Fruit fly (Drosophila melanogaster) whole organism, embryonic: ENCODE results near the gene CG9338.
A peak's percentile ranks its signal among the peaks of the same experiment; 100 is the strongest.

ENCODE experiments used
- CG10462 ChIP-seq: fragments of 200-800 bp; sonication (Bioruptor generic); optimal IDR thresholded peaks from 2 replicates; lab custom pipeline; 2016; ENCODE audit warnings: missing biosample characterization, missing genetic modification characterization
- CG11093 ChIP-seq: fragments of 200-800 bp; sonication (Bioruptor generic); IDR thresholded peaks from 3 replicates; pipeline ENCODE4 v1.3.6; 2022; ENCODE audit warnings: missing biosample characterization, missing genetic modification characterization
- CG11398 ChIP-seq: fragments of 200-800 bp; sonication (Bioruptor generic); optimal IDR thresholded peaks from 2 replicates; lab custom pipeline; 2016; ENCODE audit warnings: missing biosample characterization, missing genetic modification characterization
- CG11456 ChIP-seq: fragments of 200-800 bp; sonication (Bioruptor generic); IDR thresholded peaks from 3 replicates; pipeline ENCODE4 v1.3.6; 2022; ENCODE audit warnings: missing biosample characterization, missing genetic modification characterization
- CG11695 ChIP-seq: fragments of 200-800 bp; sonication (Bioruptor generic); IDR thresholded peaks from 3 replicates; pipeline ENCODE4 v1.3.6; 2022; ENCODE audit warnings: missing biosample characterization, missing genetic modification characterization
- CG1233 ChIP-seq: fragments of 200-800 bp; sonication (Bioruptor generic); optimal IDR thresholded peaks from 4 replicates; lab custom pipeline; 2018; ENCODE audit warnings: missing biosample characterization, mild to moderate bottlenecking, missing genetic modification characterization
- CG13123 ChIP-seq: fragments of 200-800 bp; sonication (Bioruptor generic); optimal IDR thresholded peaks from 2 replicates; lab custom pipeline; 2016; ENCODE audit warnings: missing biosample characterization, missing genetic modification characterization
- CG15514 ChIP-seq: fragments of 200-800 bp; sonication (Bioruptor generic); optimal IDR thresholded peaks from 3 replicates; lab custom pipeline; 2017; ENCODE audit warnings: missing biosample characterization, missing genetic modification characterization, mild to moderate bottlenecking, moderate library complexity, missing genetic modification reagents
- CG15696 ChIP-seq: fragments of 200-800 bp; sonication (Bioruptor generic); optimal IDR thresholded peaks from 2 replicates; lab custom pipeline; 2019; ENCODE audit warnings: missing biosample characterization, mild to moderate bottlenecking, missing genetic modification characterization, moderate library complexity
- CG2199 ChIP-seq: fragments of 200-800 bp; sonication (Bioruptor generic); IDR thresholded peaks from 3 replicates; pipeline ENCODE4 v1.3.6; 2022; ENCODE audit warnings: missing biosample characterization, missing genetic modification characterization
- CG4282 ChIP-seq: fragments of 200-800 bp; sonication (Bioruptor generic); optimal IDR thresholded peaks from 2 replicates; lab custom pipeline; 2016; ENCODE audit warnings: missing biosample characterization, missing genetic modification characterization
- CG4360 ChIP-seq: fragments of 200-800 bp; sonication (Bioruptor generic); IDR thresholded peaks from 2 replicates; pipeline ENCODE4 v1.3.6; 2022; ENCODE audit warnings: missing biosample characterization, missing genetic modification characterization
- CG4617 ChIP-seq: fragments of 200-800 bp; sonication (Bioruptor generic); optimal IDR thresholded peaks from 3 replicates; lab custom pipeline; 2016; ENCODE audit warnings: missing biosample characterization, missing genetic modification characterization, borderline replicate concordance
- CG6272 ChIP-seq: fragments of 200-800 bp; sonication (Bioruptor generic); IDR thresholded peaks from 2 replicates; pipeline ENCODE4 v1.3.6; 2022; ENCODE audit warnings: missing biosample characterization, missing genetic modification characterization
- CG6654 ChIP-seq: fragments of 200-800 bp; sonication (Bioruptor generic); optimal IDR thresholded peaks from 2 replicates; lab custom pipeline; 2017; ENCODE audit warnings: missing biosample characterization, mild to moderate bottlenecking, missing genetic modification characterization
- CG8944 ChIP-seq: fragments of 200-800 bp; sonication (Bioruptor generic); optimal IDR thresholded peaks from 3 replicates; lab custom pipeline; 2016; ENCODE audit warnings: missing biosample characterization, missing genetic modification characterization
- CG9797 ChIP-seq: fragments of 200-800 bp; sonication (Bioruptor generic); optimal IDR thresholded peaks from 3 replicates; lab custom pipeline; 2018; ENCODE audit warnings: missing biosample characterization, mild to moderate bottlenecking, missing genetic modification characterization
- CG9932 ChIP-seq: fragments of 200-800 bp; sonication (Bioruptor generic); IDR thresholded peaks from 2 replicates; pipeline ENCODE4 v1.3.6; 2022; ENCODE audit warnings: missing biosample characterization, missing genetic modification characterization
- D19B ChIP-seq: fragments of 200-800 bp; sonication (Bioruptor generic); optimal IDR thresholded peaks from 2 replicates; lab custom pipeline; 2017; ENCODE audit warnings: missing biosample characterization, mild to moderate bottlenecking, missing genetic modification characterization
- Dp ChIP-seq: fragments of 200-800 bp; sonication (Bioruptor generic); optimal IDR thresholded peaks from 2 replicates; lab custom pipeline; 2018; ENCODE audit warnings: missing biosample characterization, mild to moderate bottlenecking, missing genetic modification characterization, moderate library complexity
- Dref ChIP-seq: fragments of 200-800 bp; sonication (Bioruptor generic); IDR thresholded peaks from 2 replicates; pipeline ENCODE4 v1.3.6; 2022; ENCODE audit warnings: missing biosample characterization, missing genetic modification characterization
- Fer3 ChIP-seq: fragments of 200-800 bp; sonication (Bioruptor generic); optimal IDR thresholded peaks from 2 replicates; lab custom pipeline; 2018; ENCODE audit warnings: missing biosample characterization, mild to moderate bottlenecking, missing genetic modification characterization, moderate library complexity
- H15 ChIP-seq: fragments of 200-800 bp; sonication (Bioruptor generic); IDR thresholded peaks from 3 replicates; pipeline ENCODE4 v1.3.6; 2022; ENCODE audit warnings: missing biosample characterization, missing genetic modification characterization
- Kr ChIP-seq: fragments of 200-800 bp; sonication (Bioruptor generic); optimal IDR thresholded peaks from 2 replicates; lab custom pipeline; 2017; ENCODE audit warnings: missing biosample characterization, mild to moderate bottlenecking, missing genetic modification characterization
- Mad ChIP-seq: fragments of 200-800 bp; sonication (Bioruptor generic); optimal IDR thresholded peaks from 2 replicates; lab custom pipeline; 2016; ENCODE audit warnings: missing biosample characterization, missing genetic modification characterization
- NK7.1 ChIP-seq: fragments of 200-800 bp; sonication (Bioruptor generic); optimal IDR thresholded peaks from 3 replicates; lab custom pipeline; 2016; ENCODE audit warnings: missing biosample characterization, missing genetic modification characterization
- Neu2 ChIP-seq: fragments of 200-800 bp; sonication (Bioruptor generic); optimal IDR thresholded peaks from 3 replicates; lab custom pipeline; 2016; ENCODE audit warnings: missing biosample characterization, missing genetic modification characterization, borderline replicate concordance
- Nf-YB ChIP-seq: fragments of 200-800 bp; sonication (Bioruptor generic); optimal IDR thresholded peaks from 3 replicates; lab custom pipeline; 2019; ENCODE audit warnings: missing biosample characterization, mild to moderate bottlenecking, missing genetic modification characterization, moderate library complexity
- Optix ChIP-seq: fragments of 200-800 bp; sonication (Bioruptor generic); IDR thresholded peaks from 3 replicates; pipeline ENCODE4 v1.3.6; 2022; ENCODE audit warnings: missing biosample characterization, missing genetic modification characterization
- Pdp1 ChIP-seq, 2 experiments: fragments of 200-800 bp; sonication (Bioruptor generic); optimal IDR thresholded peaks; 3 replicates each; lab custom pipeline; 2016; ENCODE audit warnings: missing biosample characterization in 2 of 2, missing genetic modification characterization in 2 of 2, mild to moderate bottlenecking in 1 of 2, moderate library complexity in 1 of 2
- Sox100B ChIP-seq: fragments of 200-800 bp; sonication (Bioruptor generic); optimal IDR thresholded peaks from 3 replicates; lab custom pipeline; 2018; ENCODE audit warnings: missing biosample characterization, mild to moderate bottlenecking, missing genetic modification characterization
- Sry-β ChIP-seq: fragments of 200-800 bp; sonication (Bioruptor generic); optimal IDR thresholded peaks from 2 replicates; lab custom pipeline; 2018; ENCODE audit warnings: missing biosample characterization, mild to moderate bottlenecking, missing genetic modification characterization, moderate library complexity
- bigmax ChIP-seq: fragments of 200-800 bp; sonication (Bioruptor generic); optimal IDR thresholded peaks from 2 replicates; lab custom pipeline; 2018; ENCODE audit warnings: missing biosample characterization, mild to moderate bottlenecking, missing genetic modification characterization
- corto ChIP-seq: fragments of 200-800 bp; sonication (Bioruptor generic); optimal IDR thresholded peaks from 2 replicates; lab custom pipeline; 2016; ENCODE audit warnings: missing biosample characterization, mild to moderate bottlenecking, missing genetic modification characterization, moderate library complexity
- en ChIP-seq: fragments of 200-800 bp; sonication (Bioruptor generic); optimal IDR thresholded peaks from 2 replicates; lab custom pipeline; 2016; ENCODE audit warnings: missing biosample characterization, missing genetic modification characterization
- ftz-f1 ChIP-seq: fragments of 200-800 bp; sonication (Bioruptor generic); optimal IDR thresholded peaks from 2 replicates; lab custom pipeline; 2016; ENCODE audit warnings: missing biosample characterization, missing genetic modification characterization
- gro ChIP-seq: fragments of 200-800 bp; sonication (Bioruptor generic); optimal IDR thresholded peaks from 2 replicates; lab custom pipeline; 2016; ENCODE audit warnings: missing biosample characterization, missing genetic modification characterization
- gsb-n ChIP-seq: fragments of 200-800 bp; sonication (Bioruptor generic); optimal IDR thresholded peaks from 3 replicates; lab custom pipeline; 2018; ENCODE audit warnings: missing biosample characterization, mild to moderate bottlenecking, missing genetic modification characterization
- hth ChIP-seq: fragments of >200 bp; optimal IDR thresholded peaks from 2 replicates; lab custom pipeline; 2017; ENCODE audit warnings: inconsistent platforms
- inv ChIP-seq: fragments of 200-800 bp; sonication (Bioruptor generic); IDR thresholded peaks from 2 replicates; pipeline ENCODE4 v1.3.6; 2022; ENCODE audit warnings: missing biosample characterization, missing genetic modification characterization; ENCODE audit not compliant: partially characterized antibody
- lab ChIP-seq: fragments of 200-800 bp; sonication (Bioruptor generic); optimal IDR thresholded peaks from 3 replicates; lab custom pipeline; 2017; ENCODE audit warnings: missing biosample characterization, missing genetic modification characterization, mild to moderate bottlenecking, moderate library complexity, missing genetic modification reagents
- p53 ChIP-seq: fragments of 200-800 bp; sonication (Bioruptor generic); optimal IDR thresholded peaks from 2 replicates; lab custom pipeline; 2016; ENCODE audit warnings: missing biosample characterization, missing genetic modification characterization
- pfk ChIP-seq: fragments of 200-800 bp; sonication (Bioruptor generic); optimal IDR thresholded peaks from 2 replicates; lab custom pipeline; 2018; ENCODE audit warnings: missing biosample characterization, mild to moderate bottlenecking, missing genetic modification characterization, moderate library complexity
- row ChIP-seq: fragments of 200-800 bp; sonication (Bioruptor generic); IDR thresholded peaks from 3 replicates; pipeline ENCODE4 v1.3.6; 2022; ENCODE audit warnings: missing biosample characterization, missing genetic modification characterization
- run ChIP-seq: fragments of 200-800 bp; sonication (Bioruptor generic); optimal IDR thresholded peaks from 3 replicates; lab custom pipeline; 2018; ENCODE audit warnings: missing biosample characterization, mild to moderate bottlenecking, missing genetic modification characterization
- sc ChIP-seq, 3 experiments: fragments of >200 bp in 2 of 3; fragments of 200-800 bp in 1 of 3; sonication (Bioruptor generic) in 1 of 3; optimal IDR thresholded peaks; 2 replicates in 2 of 3; 3 replicates in 1 of 3; lab custom pipeline; 2017; ENCODE audit warnings: mild to moderate bottlenecking in 1 of 3, missing biosample characterization in 1 of 3, missing genetic modification characterization in 1 of 3, missing genetic modification reagents in 1 of 3
- seq ChIP-seq: fragments of 200-800 bp; sonication (Bioruptor generic); IDR thresholded peaks from 2 replicates; pipeline ENCODE4 v1.3.6; 2022; ENCODE audit warnings: missing biosample characterization, missing genetic modification characterization
- sima ChIP-seq: fragments of 200-800 bp; sonication (Bioruptor generic); optimal IDR thresholded peaks from 2 replicates; lab custom pipeline; 2016; ENCODE audit warnings: missing biosample characterization, missing genetic modification characterization
- tin ChIP-seq: fragments of 200-800 bp; sonication (Bioruptor generic); optimal IDR thresholded peaks from 3 replicates; lab custom pipeline; 2016; ENCODE audit warnings: missing biosample characterization, missing genetic modification characterization
- toy ChIP-seq: fragments of 200-800 bp; sonication (Bioruptor generic); IDR thresholded peaks from 2 replicates; pipeline ENCODE4 v1.3.6; 2022; ENCODE audit warnings: missing biosample characterization, missing genetic modification characterization
- zen2 ChIP-seq: fragments of 200-800 bp; sonication (Bioruptor generic); IDR thresholded peaks from 3 replicates; pipeline ENCODE4 v1.3.6; 2022; ENCODE audit warnings: missing biosample characterization, missing genetic modification characterization; ENCODE audit not compliant: partially characterized antibody

Gene CG9338

dm6 chr2L:20911374-20911773 lies 46.4 kb downstream of the CG9338 start (continued):
- TF ChIP-seq CG6654 = no peak
- TF ChIP-seq tin (GFP tag; lab: Kevin White, UChicago) = no peak
- TF ChIP-seq lab (GFP tag; lab: Kevin White, UChicago) = peak; percentile 78
- no peak for TF ChIP-seq p53 (GFP tag; lab: Kevin White, UChicago)
- TF ChIP-seq CG8944 (GFP tag; lab: Kevin White, UChicago) = no peak
- peak in 1 of 2 experiments; percentile 80 for TF ChIP-seq Pdp1 (GFP tag; optimal IDR thresholded peaks at IDR 0.05; lab: Kevin White, UChicago)
- no peak for TF ChIP-seq Optix
- no peak for TF ChIP-seq row (GFP tag; lab: Robert Waterston, UW)
- TF ChIP-seq Sox100B (GFP tag; lab: Kevin White, UChicago) = peak; percentile 8
- TF ChIP-seq CG6272 (GFP tag; lab: Robert Waterston, UW) = no peak
- TF ChIP-seq CG11398 (GFP tag; lab: Kevin White, UChicago) = peak; percentile 18
- no peak for TF ChIP-seq H15 (GFP tag; lab: Robert Waterston, UW)
- no peak for TF ChIP-seq gsb-n (tag; lab: Kevin White, UChicago)
- TF ChIP-seq CG13123 = peak; percentile 4
- TF ChIP-seq CG11093 (GFP tag; lab: Robert Waterston, UW) = no peak
- no peak for TF ChIP-seq CG4617
- TF ChIP-seq NK7.1 = no peak
- no peak for TF ChIP-seq inv (GFP tag; lab: Robert Waterston, UW)
- no peak for TF ChIP-seq pfk (GFP tag; lab: Kevin White, UChicago)
- TF ChIP-seq corto (GFP tag; lab: Kevin White, UChicago) = no peak
- no peak for TF ChIP-seq hth
- no peak for TF ChIP-seq Neu2 (GFP tag; lab: Kevin White, UChicago)
- TF ChIP-seq CG11456 = no peak
- peak; percentile 5 for TF ChIP-seq gro
- TF ChIP-seq sc (optimal IDR thresholded peaks at IDR 0.05; lab: Kevin White, UChicago) = no peak
- no peak for TF ChIP-seq sc (GFP tag; optimal IDR thresholded peaks at IDR 0.05; lab: Kevin White, UChicago)
- no peak for TF ChIP-seq CG4360 (GFP tag; lab: Robert Waterston, UW)
- TF ChIP-seq CG10462 = no peak
- no peak for TF ChIP-seq CG11695
- no peak for TF ChIP-seq Dp
- TF ChIP-seq run = peak; percentile 14
- TF ChIP-seq ftz-f1 (GFP tag; lab: Kevin White, UChicago) = no peak
- TF ChIP-seq Nf-YB = no peak
- peak; percentile 31 for TF ChIP-seq bigmax
- TF ChIP-seq CG9932 (GFP tag; lab: Robert Waterston, UW) = 0 out of 2 replicates have a peak, but pooled peaks have one; percentile 18
- no peak for TF ChIP-seq Mad (GFP tag; lab: Kevin White, UChicago)
- no peak for TF ChIP-seq sima (GFP tag; lab: Kevin White, UChicago)
- no peak for TF ChIP-seq zen2
- no peak for TF ChIP-seq CG15696
- no peak for TF ChIP-seq CG2199 (GFP tag; lab: Robert Waterston, UW)
- peak; percentile 42 for TF ChIP-seq Fer3 (tag; lab: Kevin White, UChicago)
- no peak for TF ChIP-seq Dref (GFP tag; lab: Robert Waterston, UW)
- no peak for TF ChIP-seq Sry-β (GFP tag; lab: Kevin White, UChicago)
- no peak for TF ChIP-seq CG4282
- no peak for TF ChIP-seq en (GFP tag; lab: Kevin White, UChicago)
- TF ChIP-seq CG9797 (GFP tag; lab: Kevin White, UChicago) = no peak
- TF ChIP-seq CG1233 (GFP tag; lab: Kevin White, UChicago) = peak; percentile 51
- TF ChIP-seq toy = no peak
- peak; percentile 44 for TF ChIP-seq CG15514 (GFP tag; lab: Kevin White, UChicago)
- TF ChIP-seq D19B (GFP tag; lab: Kevin White, UChicago) = peak; percentile 19
- no peak for TF ChIP-seq Kr (GFP tag; lab: Kevin White, UChicago)
- 0 out of 2 replicates have a peak, but pooled peaks have one; percentile 23 for TF ChIP-seq seq (GFP tag; lab: Robert Waterston, UW)
